Fruit fly (Drosophila melanogaster): ENCODE results near the gene EMC1.

The EMC1 gene

dm6 chr3R:7926354-7926753, 19.2 kb upstream of the EMC1 start:
- TF ChIP-seq svp (GFP tag) (no peak), CG8632 (GFP tag; optimal IDR thresholded peaks at IDR 0.05) (no peak)

dm6 chr3R:7920196-7920595, 13.0 kb upstream of the EMC1 start, which contains the start of the genes CG10445 and lds:
Gene CG10445, minus strand, starts transcription at chr3R:7920299.
Gene lds, plus strand, starts transcription at chr3R:7920431.
- TF ChIP-seq CG3032 (tag; optimal IDR thresholded peaks at IDR 0.05) (no peak), CG15336 (GFP tag; IDR thresholded peaks at IDR 0.05) (no peak), Sox14 (GFP tag; optimal IDR thresholded peaks at IDR 0.05) (no peak), CG4318 (GFP tag; optimal IDR thresholded peaks at IDR 0.05) (no peak), Eip75B (GFP tag; optimal IDR thresholded peaks at IDR 0.05) (no peak), Hr39 (GFP tag; optimal IDR thresholded peaks at IDR 0.05) (no peak), Blimp-1 (GFP tag; optimal IDR thresholded peaks at IDR 0.05) (no peak), fd85E (GFP tag; optimal IDR thresholded peaks at IDR 0.05) (no peak), CG11902 (GFP tag; optimal IDR thresholded peaks at IDR 0.05) (no peak), CG6276 (GFP tag; optimal IDR thresholded peaks at IDR 0.05) (no peak), CG8119 (GFP tag; IDR thresholded peaks at IDR 0.05) (no peak), topi (GFP tag; optimal IDR thresholded peaks at IDR 0.05) (no peak), CG6163 (GFP tag; IDR thresholded peaks at IDR 0.05) (no peak), CG6792 (GFP tag; optimal IDR thresholded peaks at IDR 0.05) (no peak), fd59A (GFP tag; optimal IDR thresholded peaks at IDR 0.05) (no peak), CG7368 (GFP tag; optimal IDR thresholded peaks at IDR 0.05) (no peak), Gug (GFP tag; IDR thresholded peaks at IDR 0.05) (no peak), Sox102F (GFP tag; optimal IDR thresholded peaks at IDR 0.05) (no peak)

- TF ChIP-seq CG15336 (GFP tag; IDR thresholded peaks at IDR 0.05) (0 out of 2 replicates have a peak, but pooled peaks have one; percentile 4), Sox102F (GFP tag; optimal IDR thresholded peaks at IDR 0.05) (no peak)
Measured at dm6 chr3R:7913551-7913950, 6.4 kb upstream of the EMC1 start, which contains the start of gene kipf. Gene kipf, plus strand, starts transcription at chr3R:7913851.

- TF ChIP-seq Gug (GFP tag; IDR thresholded peaks at IDR 0.05) (no peak), Smox (GFP tag; optimal IDR thresholded peaks at IDR 0.05) (no peak), lz (GFP tag; optimal IDR thresholded peaks at IDR 0.05) (peak; percentile 45), Eip93F (GFP tag; optimal IDR thresholded peaks at IDR 0.05) (no peak), esn (GFP tag; optimal IDR thresholded peaks at IDR 0.05) (peak; percentile 55), CG34406 (GFP tag; optimal IDR thresholded peaks at IDR 0.05) (no peak), CG6163 (GFP tag; IDR thresholded peaks at IDR 0.05) (peak; percentile 16; the same call in 1 of the 3 replicates), CG3032 (tag; optimal IDR thresholded peaks at IDR 0.05) (peak; percentile 10), achi (GFP tag; optimal IDR thresholded peaks at IDR 0.05) (peak; percentile 80), CG15336 (GFP tag; IDR thresholded peaks at IDR 0.05) (peak; percentile 31; the same call in 1 of the 2 replicates), CG31627 (GFP tag; optimal IDR thresholded peaks at IDR 0.05) (peak; percentile 44), cyc (GFP tag; optimal IDR thresholded peaks at IDR 0.05) (peak; percentile 40)
Measured at dm6 chr3R:7913139-7913538, 6.0 kb upstream of the EMC1 start, which contains the start of gene Rfk. Gene Rfk, minus strand, starts transcription at chr3R:7913290.

- TF ChIP-seq esn (GFP tag; optimal IDR thresholded peaks at IDR 0.05), result peak; percentile 0
- peak; percentile 79 for TF ChIP-seq svp (GFP tag)
- no peak for TF ChIP-seq CG16779 (tag; optimal IDR thresholded peaks at IDR 0.05)
Measured at dm6 chr3R:7911482-7911881, 4.3 kb upstream of the EMC1 start, which contains the start of gene Prat. Gene Prat, minus strand, starts transcription at chr3R:7911779.

dm6 chr3R:7902313-7902872, 4.8 kb downstream of the EMC1 start, which contains the start of gene mRpS9:
Gene mRpS9, minus strand, starts transcription at chr3R:7902667.
- TF ChIP-seq CG11294 (GFP tag; IDR thresholded peaks at IDR 0.05), result no peak
- no peak for TF ChIP-seq eg (GFP tag; IDR thresholded peaks at IDR 0.05)
- no peak for TF ChIP-seq CG6854 (GFP tag; optimal IDR thresholded peaks at IDR 0.05)
- TF ChIP-seq OdsH (GFP tag; optimal IDR thresholded peaks at IDR 0.05), result no peak
- no peak for TF ChIP-seq CG3919 (GFP tag; optimal IDR thresholded peaks at IDR 0.05)
- TF ChIP-seq fd85E (GFP tag; optimal IDR thresholded peaks at IDR 0.05), result no peak
- no peak for TF ChIP-seq CG10669 (GFP tag; optimal IDR thresholded peaks at IDR 0.05)
- no peak for TF ChIP-seq Eip93F (GFP tag; optimal IDR thresholded peaks at IDR 0.05)
